Fruit fly (Drosophila melanogaster) whole organism, adult: ENCODE measurements around the gene Cyfip.

ENCODE experiments used
- CG11617 ChIP-seq: fragments of 200-800 bp; sonication (Bioruptor generic); optimal IDR thresholded peaks from 2 replicates; lab custom pipeline; 2017; ENCODE audit warnings: mild to moderate bottlenecking, missing biosample characterization, missing genetic modification reagents, missing genetic modification characterization
- CG12768 ChIP-seq: fragments of 200-800 bp; sonication (Bioruptor generic); optimal IDR thresholded peaks from 2 replicates; lab custom pipeline; 2017; ENCODE audit warnings: missing biosample characterization, missing genetic modification characterization, mild to moderate bottlenecking, moderate library complexity, missing genetic modification reagents
- CG14711 ChIP-seq: fragments of 200-800 bp; sonication (Bioruptor generic); optimal IDR thresholded peaks from 2 replicates; lab custom pipeline; 2018; ENCODE audit warnings: missing biosample characterization, mild to moderate bottlenecking, missing genetic modification characterization, moderate library complexity
- CG1620 ChIP-seq: fragments of 200-800 bp; sonication (Bioruptor generic); optimal IDR thresholded peaks from 2 replicates; lab custom pipeline; 2016; ENCODE audit warnings: missing biosample characterization, missing genetic modification characterization
- CG33017 ChIP-seq: fragments of 200-800 bp; sonication (Bioruptor generic); optimal IDR thresholded peaks from 2 replicates; lab custom pipeline; 2018; ENCODE audit warnings: missing biosample characterization, mild to moderate bottlenecking, missing genetic modification characterization, moderate library complexity
- CG5204 ChIP-seq: fragments of 200-800 bp; sonication (Bioruptor generic); optimal IDR thresholded peaks from 2 replicates; lab custom pipeline; 2016; ENCODE audit warnings: missing biosample characterization, missing genetic modification characterization
- CG7045 ChIP-seq: fragments of 200-800 bp; sonication (Bioruptor generic); optimal IDR thresholded peaks from 2 replicates; lab custom pipeline; 2017; ENCODE audit warnings: missing biosample characterization, mild to moderate bottlenecking, missing genetic modification characterization
- CG7101 ChIP-seq: fragments of 200-800 bp; sonication (Bioruptor generic); optimal IDR thresholded peaks from 2 replicates; lab custom pipeline; 2018; ENCODE audit warnings: missing biosample characterization, mild to moderate bottlenecking, missing genetic modification characterization, moderate library complexity
- Clk ChIP-seq: fragments of 200-800 bp; sonication (Bioruptor generic); optimal IDR thresholded peaks from 2 replicates; lab custom pipeline; 2017; ENCODE audit warnings: missing biosample characterization, missing genetic modification characterization
- Crg-1 ChIP-seq: fragments of 200-800 bp; sonication (Bioruptor generic); optimal IDR thresholded peaks from 2 replicates; lab custom pipeline; 2016; ENCODE audit warnings: missing biosample characterization, missing genetic modification characterization
- Hr96 ChIP-seq: fragments of 200-800 bp; sonication (Bioruptor generic); optimal IDR thresholded peaks from 2 replicates; lab custom pipeline; 2016; ENCODE audit warnings: missing biosample characterization, missing genetic modification characterization
- Mnt ChIP-seq: fragments of 200-800 bp; sonication (Bioruptor generic); optimal IDR thresholded peaks from 2 replicates; lab custom pipeline; 2016; ENCODE audit warnings: missing biosample characterization, mild to moderate bottlenecking, missing genetic modification characterization
- bab1 ChIP-seq: fragments of 200-800 bp; sonication (Bioruptor generic); optimal IDR thresholded peaks from 3 replicates; lab custom pipeline; 2019; ENCODE audit warnings: missing biosample characterization, mild to moderate bottlenecking, missing genetic modification characterization, moderate library complexity
- cic ChIP-seq: fragments of 200-800 bp; sonication (Bioruptor generic); optimal IDR thresholded peaks from 2 replicates; lab custom pipeline; 2017; ENCODE audit warnings: missing biosample characterization, mild to moderate bottlenecking, missing genetic modification characterization, moderate library complexity
- cnc ChIP-seq, 2 experiments: fragments of >200 bp; optimal IDR thresholded peaks; 2 replicates each; lab custom pipeline; 2017
- kay ChIP-seq: fragments of 200-800 bp; sonication (Bioruptor generic); peaks from one replicate; lab custom pipeline; 2016; ENCODE audit warnings: missing biosample characterization, missing genetic modification characterization, borderline replicate concordance
- ovo ChIP-seq: fragments of 200-800 bp; sonication (Bioruptor generic); optimal IDR thresholded peaks from 2 replicates; lab custom pipeline; 2016; ENCODE audit warnings: missing biosample characterization, missing genetic modification characterization
- pad ChIP-seq: fragments of 200-800 bp; sonication (Bioruptor generic); optimal IDR thresholded peaks from 3 replicates; lab custom pipeline; 2017; ENCODE audit warnings: missing biosample characterization, missing genetic modification characterization, mild to moderate bottlenecking, moderate library complexity, missing genetic modification reagents
- tj ChIP-seq: fragments of 200-800 bp; sonication (Bioruptor generic); optimal IDR thresholded peaks from 3 replicates; lab custom pipeline; 2017; ENCODE audit warnings: missing biosample characterization, mild to moderate bottlenecking, missing genetic modification characterization, moderate library complexity
- toe ChIP-seq: fragments of 200-800 bp; sonication (Bioruptor generic); optimal IDR thresholded peaks from 2 replicates; lab custom pipeline; 2016; ENCODE audit warnings: missing biosample characterization, missing genetic modification characterization

The Cyfip gene

DNA sequence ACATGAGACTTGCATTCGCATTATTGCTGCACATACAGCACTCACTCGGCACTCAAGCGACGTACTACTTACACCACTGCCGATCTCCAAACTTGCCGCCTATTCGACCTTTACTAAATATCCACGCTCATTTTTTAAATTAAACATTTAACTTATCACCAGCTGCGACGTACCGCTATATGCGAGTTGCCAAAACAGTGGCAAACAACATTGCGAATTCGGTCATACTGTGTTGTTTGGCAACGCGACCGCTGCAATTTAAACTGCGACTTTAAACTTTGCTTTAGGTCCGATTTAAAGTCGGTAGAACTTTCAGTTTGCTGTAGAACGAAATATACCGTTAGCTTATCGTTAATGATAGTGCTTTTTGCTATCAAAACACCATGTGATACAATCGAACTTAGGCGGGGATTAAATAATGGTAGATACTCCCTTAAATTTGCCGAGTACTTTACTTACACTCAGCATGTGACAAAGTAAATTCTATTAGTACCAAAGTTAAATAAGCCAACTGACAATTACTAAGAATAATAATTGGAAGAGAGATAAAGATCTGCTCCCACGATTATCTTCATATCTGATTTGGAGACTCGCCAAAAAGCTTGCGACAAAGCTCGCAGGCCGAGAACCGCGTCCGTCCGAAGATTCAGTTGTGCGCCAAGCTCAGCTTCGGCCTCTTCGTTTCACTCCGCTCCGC, 4.8 kb upstream of the Cyfip start, which contains the start of the genes CG6236 and ea:
TSS of gene CG6236 (minus strand) at position 187 of the 697 bp plus-strand sequence.
TSS of gene ea (plus strand) at position 647 of the 697 bp plus-strand sequence.
- TF ChIP-seq Mnt (GFP tag; lab: Kevin White, UChicago), result no peak
- TF ChIP-seq CG14711 (tag; lab: Kevin White, UChicago), result no peak
- TF ChIP-seq bab1 (GFP tag; lab: Kevin White, UChicago), result no peak
- TF ChIP-seq ovo (GFP tag; lab: Kevin White, UChicago), result peak; percentile 43
- no peak for TF ChIP-seq tj (GFP tag; lab: Kevin White, UChicago)
- TF ChIP-seq Crg-1, result no peak
- no peak for TF ChIP-seq CG33017 (tag; lab: Kevin White, UChicago)
- no peak for TF ChIP-seq kay

DNA sequence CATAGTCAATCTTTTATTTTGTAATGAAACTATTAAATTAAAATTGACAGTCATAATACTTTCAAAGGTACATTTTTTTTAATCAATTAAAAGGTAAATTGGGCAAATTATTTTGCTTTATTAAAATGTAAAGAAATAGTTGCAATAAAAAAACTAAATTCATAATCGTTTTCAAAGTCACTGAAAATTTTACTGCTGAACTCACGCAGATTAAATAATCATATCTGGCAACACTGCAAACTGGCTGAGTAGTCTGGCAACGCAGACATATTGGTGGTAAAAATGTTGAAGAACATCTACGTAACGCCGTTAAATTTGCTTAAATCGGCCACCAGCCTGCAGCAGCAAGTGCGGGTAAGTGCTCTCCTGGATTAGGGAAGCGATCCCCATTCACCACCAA, 2.6 kb upstream of the Cyfip start, which contains the start of gene mRpL9:
TSS of gene mRpL9 (plus strand) at position 267 of the 400 bp plus-strand sequence.
- TF ChIP-seq CG33017 (tag; lab: Kevin White, UChicago) (no peak), CG14711 (tag; lab: Kevin White, UChicago) (peak; percentile 43), CG7045 (GFP tag; lab: Kevin White, UChicago) (no peak), Clk (GFP tag; lab: Kevin White, UChicago) (no peak), CG7101 (tag; lab: Kevin White, UChicago) (peak; percentile 57), CG11617 (GFP tag; lab: Kevin White, UChicago) (no peak), bab1 (GFP tag; lab: Kevin White, UChicago) (peak; percentile 30), Mnt (GFP tag; lab: Kevin White, UChicago) (peak; percentile 36), pad (GFP tag; lab: Kevin White, UChicago) (no peak), Crg-1 (no peak), ovo (GFP tag; lab: Kevin White, UChicago) (no peak), cic (GFP tag; lab: Kevin White, UChicago) (no peak), CG1620 (peak; percentile 46)

DNA sequence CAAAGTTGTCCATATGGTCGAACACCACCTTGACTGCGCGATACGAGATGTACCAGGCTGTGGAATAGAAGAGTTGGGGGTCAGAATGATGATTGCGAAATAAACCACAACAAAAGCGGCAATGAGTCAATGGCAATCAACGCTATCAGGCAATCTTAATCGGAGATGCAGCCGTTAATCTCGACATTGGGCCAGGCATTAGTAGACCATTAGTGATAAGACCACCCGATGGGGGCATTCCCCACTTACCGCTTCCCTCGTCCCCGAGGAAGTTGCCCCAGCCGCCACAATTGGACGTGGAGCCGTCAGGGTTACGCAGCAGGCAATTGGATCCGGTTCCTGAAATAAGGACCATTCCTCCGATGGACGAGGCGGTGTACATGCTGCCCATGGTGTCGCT, 6.0 kb downstream of the Cyfip start:
- TF ChIP-seq toe, result no peak
- TF ChIP-seq CG7101 (tag; lab: Kevin White, UChicago), result no peak
- TF ChIP-seq Hr96 (GFP tag; lab: Kevin White, UChicago), result no peak
- no peak for TF ChIP-seq tj (GFP tag; lab: Kevin White, UChicago)
- TF ChIP-seq cic (GFP tag; lab: Kevin White, UChicago), result no peak

DNA sequence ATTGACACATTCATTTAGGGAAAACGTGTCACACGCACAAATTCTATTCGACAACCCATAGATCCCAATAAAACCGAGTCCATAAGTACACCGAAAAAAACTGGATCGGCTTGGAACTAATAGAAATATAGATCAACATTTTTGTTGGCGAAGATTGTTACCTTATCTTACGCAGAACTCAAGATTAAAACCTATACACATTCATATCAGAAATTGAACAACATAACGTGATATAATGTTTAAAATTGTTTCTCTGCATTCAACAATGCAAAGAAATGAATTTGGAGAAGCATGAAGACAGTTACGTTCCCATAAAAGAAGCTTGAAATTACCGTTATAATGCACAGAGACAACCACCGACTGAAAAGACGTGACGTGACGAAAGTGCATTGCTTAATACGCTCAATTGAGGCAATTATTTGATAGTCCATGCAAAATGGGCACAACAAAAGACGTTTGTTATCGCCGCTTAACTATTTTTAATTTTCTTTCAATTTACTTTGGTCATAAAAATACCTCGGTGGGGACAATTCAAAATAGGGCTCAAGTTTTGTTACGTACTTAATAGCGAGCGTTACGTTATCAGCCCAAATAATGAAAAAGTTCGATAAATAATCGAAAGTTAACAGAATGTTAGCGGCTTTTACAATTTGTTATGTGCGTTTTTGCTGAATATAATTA, 7.1 kb downstream of the Cyfip start, which contains the start of gene SerRS-m:
TSS of gene SerRS-m (plus strand) at position 616 of the 681 bp plus-strand sequence.
- TF ChIP-seq ovo (GFP tag; lab: Kevin White, UChicago) (peak; percentile 43), bab1 (GFP tag; lab: Kevin White, UChicago) (peak; percentile 5), cic (GFP tag; lab: Kevin White, UChicago) (no peak), CG11617 (GFP tag; lab: Kevin White, UChicago) (peak; percentile 1), kay (no peak)

DNA sequence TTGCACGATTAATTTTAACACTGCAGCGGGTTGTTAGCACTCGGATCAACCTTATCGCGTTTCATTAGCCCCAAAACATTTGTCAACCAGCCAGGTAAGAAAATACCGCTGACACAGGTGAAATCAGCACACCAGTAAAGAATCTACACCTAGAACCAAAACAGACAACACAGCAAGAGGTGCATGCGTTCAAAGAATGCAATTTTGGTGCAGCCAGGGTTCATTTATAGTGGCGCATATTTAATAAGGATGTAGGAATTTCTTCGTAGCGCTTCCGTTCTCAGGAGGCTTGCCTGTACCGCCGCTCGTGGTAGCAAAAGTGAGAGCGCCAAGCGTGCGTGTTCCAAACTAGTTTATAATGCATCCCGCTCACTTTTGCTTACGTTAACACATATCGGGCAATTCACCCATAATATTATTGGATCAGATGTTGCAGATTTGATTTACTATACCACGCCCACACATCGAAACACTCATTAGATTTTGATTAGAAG, 9.4 kb downstream of the Cyfip start:
- no peak for TF ChIP-seq CG1620
- no peak for TF ChIP-seq CG14711 (tag; lab: Kevin White, UChicago)
- TF ChIP-seq tj (GFP tag; lab: Kevin White, UChicago), result peak; percentile 94
- no peak for TF ChIP-seq Mnt (GFP tag; lab: Kevin White, UChicago)
- peak; percentile 3 for TF ChIP-seq CG7045 (GFP tag; lab: Kevin White, UChicago)
- TF ChIP-seq Crg-1, result no peak
- peak; percentile 0 for TF ChIP-seq CG12768 (GFP tag; lab: Kevin White, UChicago)
- no peak for TF ChIP-seq ovo (GFP tag; lab: Kevin White, UChicago)

DNA sequence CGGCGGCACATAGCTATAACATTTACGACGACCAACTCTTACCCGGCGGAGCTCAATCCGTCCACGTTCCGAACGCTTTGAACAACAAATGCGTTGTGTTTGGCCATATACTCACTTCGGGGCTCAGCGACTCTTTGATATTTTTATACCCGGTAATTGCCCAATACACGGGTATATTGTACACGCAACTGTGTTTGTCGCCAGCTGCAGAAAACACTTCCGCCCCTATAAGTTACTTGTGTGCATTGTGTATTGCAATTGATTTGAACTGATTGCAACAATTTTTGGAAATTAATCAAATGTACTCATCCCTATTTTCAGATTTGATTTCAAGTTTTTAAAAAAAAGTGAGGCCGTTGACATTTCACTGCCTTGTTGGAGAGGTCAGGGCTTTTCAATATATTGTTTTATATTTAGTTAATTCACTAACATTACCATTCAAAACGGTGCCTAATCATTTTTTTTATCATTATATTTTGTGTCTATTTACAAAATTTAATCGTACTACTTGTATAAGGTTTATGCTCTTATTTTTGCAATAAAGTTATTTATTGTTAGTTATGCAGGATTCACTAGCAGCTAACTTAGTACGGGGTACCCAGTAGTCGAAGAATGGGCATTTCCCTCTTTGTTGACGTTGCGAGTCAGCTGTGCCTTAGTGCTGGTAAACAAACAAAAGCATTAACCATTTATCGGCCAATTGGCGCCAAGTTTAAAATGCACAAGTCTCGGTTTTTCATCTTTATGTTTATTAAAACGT, 10.0 kb downstream of the Cyfip start, which contains the start of gene Nagk:
TSS of gene Nagk (minus strand) at position 331 of the 760 bp plus-strand sequence.
- peak; percentile 90 for TF ChIP-seq toe
- TF ChIP-seq cnc (optimal IDR thresholded peaks at IDR 0.05; lab: Kevin White, UChicago), result no peak
- TF ChIP-seq pad (GFP tag; lab: Kevin White, UChicago), result peak; percentile 68
- peak; percentile 82 for TF ChIP-seq Mnt (GFP tag; lab: Kevin White, UChicago)
- peak; percentile 58 for TF ChIP-seq CG7101 (tag; lab: Kevin White, UChicago)
- TF ChIP-seq tj (GFP tag; lab: Kevin White, UChicago), result no peak
- peak; percentile 44 for TF ChIP-seq CG14711 (tag; lab: Kevin White, UChicago)
- peak; percentile 51 for TF ChIP-seq Clk (GFP tag; lab: Kevin White, UChicago)
- peak; percentile 58 for TF ChIP-seq cic (GFP tag; lab: Kevin White, UChicago)
- TF ChIP-seq CG33017 (tag; lab: Kevin White, UChicago), result peak; percentile 24
- TF ChIP-seq Hr96 (GFP tag; lab: Kevin White, UChicago), result no peak
- peak; percentile 64 for TF ChIP-seq CG1620
- TF ChIP-seq kay, result no peak
- TF ChIP-seq ovo (GFP tag; lab: Kevin White, UChicago), result peak; percentile 38
- peak; percentile 86 for TF ChIP-seq CG11617 (GFP tag; lab: Kevin White, UChicago)
- TF ChIP-seq Crg-1, result peak; percentile 78
- TF ChIP-seq CG12768 (GFP tag; lab: Kevin White, UChicago), result peak; percentile 35
- TF ChIP-seq CG5204 (GFP tag; lab: Kevin White, UChicago), result no peak
- TF ChIP-seq bab1 (GFP tag; lab: Kevin White, UChicago), result peak; percentile 1
- peak; percentile 67 for TF ChIP-seq CG7045 (GFP tag; lab: Kevin White, UChicago)
